Worm (Caenorhabditis elegans) whole organism, L3 larva: ENCODE data around the gene fbxb-18.

Experiments
- ZK546.5 ChIP-seq: sonication (generic microtip); optimal IDR thresholded peaks from 2 replicates; lab custom pipeline; 2017; ENCODE audit warnings: missing biosample characterization, missing genetic modification characterization
- aly-2 ChIP-seq: fragments of 150-350 bp; optimal IDR thresholded peaks from 2 replicates; lab custom pipeline; 2014; ENCODE audit warnings: missing biosample characterization, missing genetic modification characterization
- ama-1 ChIP-seq: fragments of 150-350 bp; optimal IDR thresholded peaks from 2 replicates; lab custom pipeline; 2018
- ceh-16 ChIP-seq: sonication (generic microtip); optimal IDR thresholded peaks from 2 replicates; lab custom pipeline; 2017; ENCODE audit warnings: missing biosample characterization, missing genetic modification characterization
- ceh-82 ChIP-seq: fragments of 150-350 bp; optimal IDR thresholded peaks from 2 replicates; lab custom pipeline; 2014; ENCODE audit warnings: missing biosample characterization, missing genetic modification characterization
- ceh-9 ChIP-seq: sonication (generic microtip); optimal IDR thresholded peaks from 2 replicates; lab custom pipeline; 2018; ENCODE audit warnings: missing biosample characterization, missing genetic modification characterization
- daf-12 ChIP-seq: fragments of 150-350 bp; optimal IDR thresholded peaks from 2 replicates; lab custom pipeline; 2014; ENCODE audit warnings: missing biosample characterization, missing genetic modification reagents, missing genetic modification characterization
- egl-27 ChIP-seq: sonication (generic microtip); optimal IDR thresholded peaks from 4 replicates; lab custom pipeline; 2017; ENCODE audit warnings: missing biosample characterization, missing genetic modification reagents, missing genetic modification characterization
- egl-5 ChIP-seq: fragments of 150-350 bp; optimal IDR thresholded peaks from 2 replicates; lab custom pipeline; 2017; ENCODE audit warnings: missing biosample characterization, missing genetic modification reagents, missing genetic modification characterization, inconsistent platforms
- elt-2 ChIP-seq: sonication (generic microtip); optimal IDR thresholded peaks from 2 replicates; lab custom pipeline; 2016; ENCODE audit warnings: missing genetic modification reagents, mild to moderate bottlenecking, missing genetic modification characterization, missing compliant biosample characterization
- elt-3 ChIP-seq, 3 experiments: fragments of 150-350 bp in 1 of 3; sonication (generic microtip) in 2 of 3; optimal IDR thresholded peaks; 2 replicates in 2 of 3; 4 replicates in 1 of 3; lab custom pipeline; 2014 to 2017; ENCODE audit warnings: missing biosample characterization in 3 of 3, missing genetic modification characterization in 3 of 3
- eor-1 ChIP-seq, 2 experiments: fragments of 150-350 bp; optimal IDR thresholded peaks; 2 replicates each; lab custom pipeline; 2014 to 2018; ENCODE audit warnings: missing biosample characterization in 2 of 2, missing genetic modification characterization in 2 of 2
- fkh-10 ChIP-seq: sonication (generic microtip); optimal IDR thresholded peaks from 2 replicates; lab custom pipeline; 2017; ENCODE audit warnings: missing biosample characterization, missing genetic modification reagents, missing genetic modification characterization
- fkh-2 ChIP-seq: fragments of 150-350 bp; optimal IDR thresholded peaks from 2 replicates; lab custom pipeline; 2014; ENCODE audit warnings: missing biosample characterization, missing genetic modification reagents, missing genetic modification characterization
- fos-1 ChIP-seq: fragments of 150-350 bp; optimal IDR thresholded peaks from 2 replicates; lab custom pipeline; 2014; ENCODE audit warnings: missing biosample characterization, missing genetic modification characterization
- lin-15B ChIP-seq: fragments of 150-350 bp; optimal IDR thresholded peaks from 2 replicates; lab custom pipeline; 2014; ENCODE audit warnings: missing biosample characterization, missing genetic modification characterization
- mdl-1 ChIP-seq: fragments of 150-350 bp; optimal IDR thresholded peaks from 2 replicates; lab custom pipeline; 2014; ENCODE audit warnings: missing biosample characterization, missing genetic modification characterization
- nhr-11 ChIP-seq: fragments of 150-350 bp; optimal IDR thresholded peaks from 2 replicates; lab custom pipeline; 2014; ENCODE audit warnings: missing biosample characterization, missing genetic modification characterization
- nhr-23 ChIP-seq: fragments of 150-350 bp; optimal IDR thresholded peaks from 2 replicates; lab custom pipeline; 2014; ENCODE audit warnings: missing biosample characterization, missing genetic modification reagents, missing genetic modification characterization
- nhr-237 ChIP-seq: fragments of 150-350 bp; optimal IDR thresholded peaks from 2 replicates; lab custom pipeline; 2014; ENCODE audit warnings: missing biosample characterization, missing genetic modification characterization
- nhr-25 ChIP-seq: sonication (generic microtip); optimal IDR thresholded peaks from 2 replicates; lab custom pipeline; 2017; ENCODE audit warnings: missing biosample characterization, missing genetic modification characterization
- nhr-28 ChIP-seq: fragments of 150-350 bp; optimal IDR thresholded peaks from 2 replicates; lab custom pipeline; 2014; ENCODE audit warnings: missing biosample characterization, missing genetic modification characterization
- nhr-43 ChIP-seq: sonication (generic microtip); optimal IDR thresholded peaks from 2 replicates; lab custom pipeline; 2016; ENCODE audit warnings: mild to moderate bottlenecking, missing genetic modification characterization, missing compliant biosample characterization; ENCODE audit not compliant: poor library complexity, severe bottlenecking
- nhr-77 ChIP-seq: fragments of 150-350 bp; optimal IDR thresholded peaks from 2 replicates; lab custom pipeline; 2014; ENCODE audit warnings: missing biosample characterization, missing genetic modification characterization
- pqm-1 ChIP-seq: fragments of 150-350 bp; optimal IDR thresholded peaks from 2 replicates; lab custom pipeline; 2017; ENCODE audit warnings: missing biosample characterization, missing genetic modification characterization, inconsistent platforms
- sea-2 ChIP-seq: fragments of 150-350 bp; sonication (generic microtip); optimal IDR thresholded peaks from 4 replicates; lab custom pipeline; 2014; ENCODE audit warnings: missing biosample characterization, missing genetic modification reagents, missing genetic modification characterization
- skn-1 ChIP-seq: fragments of 150-350 bp; optimal IDR thresholded peaks from 2 replicates; lab custom pipeline; 2014; ENCODE audit warnings: missing biosample characterization, missing genetic modification characterization
- tbx-2 ChIP-seq: sonication (generic microtip); optimal IDR thresholded peaks from 2 replicates; lab custom pipeline; 2016; ENCODE audit warnings: mild to moderate bottlenecking, missing genetic modification characterization, missing compliant biosample characterization
- unc-39 ChIP-seq: sonication (generic microtip); optimal IDR thresholded peaks from 4 replicates; lab custom pipeline; 2017; ENCODE audit warnings: missing biosample characterization, missing genetic modification characterization
- unc-62 ChIP-seq: fragments of 150-350 bp; sonication (generic microtip); optimal IDR thresholded peaks from 4 replicates; lab custom pipeline; 2014; ENCODE audit warnings: missing biosample characterization, missing genetic modification reagents, missing genetic modification characterization
- zag-1 ChIP-seq: fragments of 150-350 bp; optimal IDR thresholded peaks from 2 replicates; lab custom pipeline; 2014; ENCODE audit warnings: missing biosample characterization, missing genetic modification characterization
- ztf-11 ChIP-seq: fragments of 150-350 bp; optimal IDR thresholded peaks from 2 replicates; lab custom pipeline; 2014; ENCODE audit warnings: missing biosample characterization, missing genetic modification characterization
- ztf-4 ChIP-seq: fragments of 150-350 bp; optimal IDR thresholded peaks from 2 replicates; lab custom pipeline; 2014; ENCODE audit warnings: missing biosample characterization, missing genetic modification characterization

The fbxb-18 gene

DNA sequence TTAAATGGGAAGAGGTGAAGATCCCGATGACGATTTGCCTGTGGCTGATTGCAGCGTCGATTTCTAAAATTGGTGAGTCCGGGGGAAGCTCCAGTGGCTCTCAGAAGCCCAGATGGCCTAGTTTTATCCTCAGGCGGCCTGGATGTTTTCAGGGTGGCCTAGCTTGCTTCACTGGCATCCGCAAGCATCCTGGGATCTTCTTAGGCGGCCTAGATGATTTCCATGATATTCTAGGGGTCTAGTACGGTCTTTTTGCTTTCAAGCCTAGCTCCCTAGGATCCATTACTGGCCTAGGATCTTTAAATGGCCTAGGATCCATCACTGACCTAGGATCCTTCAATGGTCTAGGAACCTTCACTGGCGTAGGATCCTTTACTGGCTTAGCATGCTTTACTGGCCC, 17.7 kb downstream of the fbxb-18 start:
- TF ChIP-seq ztf-4 (tag; lab: Kevin White, UChicago) (no peak), ceh-82 (tag; lab: Kevin White, UChicago) (no peak), nhr-28 (tag; lab: Kevin White, UChicago) (no peak), skn-1 (tag; lab: Kevin White, UChicago) (no peak), fkh-2 (tag; lab: Kevin White, UChicago) (no peak), egl-27 (no peak), elt-2 (tag; lab: Kevin White, UChicago) (no peak)

DNA sequence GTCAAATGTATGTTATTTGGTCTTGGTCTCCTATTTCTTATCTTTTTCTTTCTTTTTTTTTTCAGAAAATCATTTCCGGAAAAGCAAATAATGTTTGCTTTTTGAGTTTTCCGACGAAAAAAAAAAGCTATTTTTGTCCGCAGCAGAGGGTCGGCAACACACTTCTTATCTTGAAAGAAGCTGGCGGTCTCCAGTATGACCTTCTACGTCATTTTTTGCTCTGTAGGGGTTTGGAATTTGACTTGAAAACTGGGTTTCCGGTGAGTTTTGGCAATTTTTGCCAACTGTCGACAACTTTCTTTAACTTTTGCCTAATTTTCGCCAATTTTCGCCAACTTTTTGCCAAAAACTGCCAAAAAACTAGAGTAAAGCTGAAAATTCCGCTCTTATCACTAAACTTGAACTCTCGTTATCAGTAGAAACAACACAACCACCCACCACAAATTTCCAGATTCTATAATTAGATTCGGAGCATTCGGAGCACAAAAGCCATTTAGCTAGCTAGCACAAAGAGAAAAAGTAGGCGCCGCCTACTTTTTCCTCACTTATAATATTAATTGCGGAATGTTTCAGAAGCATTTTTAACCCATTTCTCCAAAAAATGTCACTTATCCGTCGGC, 18.3 kb downstream of the fbxb-18 start, which contains the start of gene nhx-6:
nhx-6 (plus strand) TSS at position 570 of the 620 bp plus-strand sequence.
- TF ChIP-seq nhr-23 (tag; lab: Kevin White, UChicago), result no peak
- TF ChIP-seq elt-3 (tag; optimal IDR thresholded peaks at IDR 0.05; lab: Kevin White, UChicago), result no peak
- TF ChIP-seq pqm-1 (tag; lab: Kevin White, UChicago), result peak; percentile 5
- TF ChIP-seq ama-1 (lab: Kevin White, UChicago), result no peak
- TF ChIP-seq fkh-2 (tag; lab: Kevin White, UChicago), result no peak
- no peak for TF ChIP-seq unc-39 (tag; lab: Kevin White, UChicago)
- TF ChIP-seq unc-62, result no peak
- TF ChIP-seq nhr-43 (tag; lab: Kevin White, UChicago), result no peak
- no peak for TF ChIP-seq ztf-4 (tag; lab: Kevin White, UChicago)
- peak; percentile 66 for TF ChIP-seq elt-2 (tag; lab: Kevin White, UChicago)
- no peak for TF ChIP-seq ZK546.5 (tag; lab: Kevin White, UChicago)
- TF ChIP-seq, all 47 proteins: peak for 2

DNA sequence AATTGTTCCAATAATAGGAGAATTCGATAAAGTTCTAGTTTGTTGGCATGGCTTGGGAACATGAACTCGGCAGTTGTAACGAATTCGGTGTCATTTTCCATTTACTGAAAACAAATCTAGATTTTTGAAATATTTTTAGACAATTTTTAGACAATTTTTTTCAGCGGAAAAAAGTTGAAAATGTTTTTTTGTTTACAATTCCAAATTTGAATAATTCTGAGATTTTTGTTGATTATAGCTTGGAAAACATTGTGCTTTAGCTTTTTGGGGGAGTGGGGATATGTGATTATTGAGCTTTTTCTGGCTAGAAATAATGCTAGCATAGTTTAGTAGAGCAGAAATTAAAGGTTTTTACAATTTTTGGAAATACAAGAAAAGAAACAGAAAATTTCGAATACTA, 19.8 kb downstream of the fbxb-18 start, which contains the start of gene srw-97:
srw-97 (minus strand) TSS at position 101 of the 400 bp plus-strand sequence.
- TF ChIP-seq ceh-16 (tag; lab: Kevin White, UChicago) (no peak), ztf-11 (tag; lab: Kevin White, UChicago) (no peak), ceh-9 (tag; lab: Kevin White, UChicago) (no peak), daf-12 (tag; lab: Kevin White, UChicago) (no peak), aly-2 (tag; lab: Kevin White, UChicago) (no peak), nhr-28 (tag; lab: Kevin White, UChicago) (no peak), fkh-2 (tag; lab: Kevin White, UChicago) (no peak), zag-1 (tag; lab: Kevin White, UChicago) (no peak), eor-1 (tag; optimal IDR thresholded peaks at IDR 0.05; lab: Kevin White, UChicago) (no peak), unc-39 (tag; lab: Kevin White, UChicago) (no peak), elt-2 (tag; lab: Kevin White, UChicago) (no peak), egl-5 (no peak), fos-1 (tag; lab: Kevin White, UChicago) (no peak)

DNA sequence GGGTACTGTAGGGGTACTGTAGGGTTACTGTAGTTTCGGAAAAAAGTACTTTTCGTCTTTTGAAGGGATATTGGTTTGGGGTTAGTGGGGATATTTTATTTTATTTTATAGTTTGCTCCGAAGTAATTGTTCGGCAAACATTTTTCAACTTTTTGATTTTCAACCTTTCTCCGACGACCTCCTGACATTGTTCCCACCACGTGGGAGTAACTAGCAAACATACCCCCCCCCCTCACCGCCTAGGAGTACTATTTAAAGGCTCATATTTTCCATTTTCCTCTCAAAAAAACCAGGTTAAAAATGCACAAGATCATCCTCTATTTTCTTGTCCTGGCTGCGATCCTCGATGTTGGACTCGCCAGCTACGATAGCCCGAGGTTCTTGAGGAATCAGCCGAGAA, 22.7 kb downstream of the fbxb-18 start, which contains the start of gene srlf-29:
srlf-29 (plus strand) TSS at position 301 of the 400 bp plus-strand sequence.
- TF ChIP-seq sea-2 (GFP tag; lab: Kevin White, UChicago) (no peak), nhr-43 (tag; lab: Kevin White, UChicago) (no peak), elt-3 (tag; optimal IDR thresholded peaks at IDR 0.05; lab: Kevin White, UChicago) (no peak), nhr-77 (tag; lab: Kevin White, UChicago) (no peak), fkh-10 (GFP tag; lab: Kevin White, UChicago) (no peak), nhr-11 (no peak), nhr-25 (tag; lab: Kevin White, UChicago) (no peak), unc-62 (no peak), egl-5 (no peak), tbx-2 (tag; lab: Kevin White, UChicago) (no peak), nhr-237 (tag; lab: Kevin White, UChicago) (no peak), nhr-28 (tag; lab: Kevin White, UChicago) (no peak), pqm-1 (tag; lab: Kevin White, UChicago) (no peak)

DNA sequence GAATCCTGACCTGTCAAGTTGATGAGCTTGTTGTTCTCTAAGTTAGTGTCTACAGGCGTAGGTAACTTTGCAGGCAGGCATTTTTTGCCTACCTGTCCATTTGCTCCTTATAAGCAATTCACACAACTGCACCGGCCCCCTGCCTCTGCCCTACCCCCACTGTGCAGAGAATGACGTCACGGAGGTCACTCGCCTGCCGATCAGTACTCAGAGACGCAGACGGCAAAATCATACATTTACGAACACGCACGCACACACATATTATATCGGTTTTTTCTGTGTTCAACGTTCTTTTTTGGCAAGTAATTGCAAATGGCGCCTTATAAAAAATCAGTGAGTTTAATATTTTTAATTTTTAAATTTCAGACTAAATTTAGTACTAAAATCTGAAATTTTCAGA, 25.2 kb downstream of the fbxb-18 start, which contains the start of gene duxl-1:
duxl-1 (plus strand) TSS at position 184 of the 400 bp plus-strand sequence.
- peak; percentile 9 for TF ChIP-seq nhr-25 (tag; lab: Kevin White, UChicago)
- no peak for TF ChIP-seq nhr-237 (tag; lab: Kevin White, UChicago)
- TF ChIP-seq ZK546.5 (tag; lab: Kevin White, UChicago), result no peak
- peak; percentile 6 for TF ChIP-seq lin-15B (tag; lab: Kevin White, UChicago)
- TF ChIP-seq ceh-9 (tag; lab: Kevin White, UChicago), result no peak
- TF ChIP-seq nhr-23 (tag; lab: Kevin White, UChicago), result peak; percentile 37
- no peak for TF ChIP-seq ceh-82 (tag; lab: Kevin White, UChicago)
- TF ChIP-seq sea-2 (GFP tag; lab: Kevin White, UChicago), result no peak
- TF ChIP-seq elt-2 (tag; lab: Kevin White, UChicago), result peak; percentile 54
- TF ChIP-seq pqm-1 (tag; lab: Kevin White, UChicago), result no peak
- no peak for TF ChIP-seq mdl-1 (tag; lab: Kevin White, UChicago)
